Fruit fly (Drosophila melanogaster) whole organism, larva: ENCODE measurements around the gene CG3199.

Source experiments
- noc ChIP-seq: fragments of 200-800 bp; sonication (Bioruptor generic); optimal IDR thresholded peaks from 3 replicates; lab custom pipeline; 2019; ENCODE audit warnings: missing biosample characterization, mild to moderate bottlenecking, missing genetic modification characterization, moderate library complexity

CG3199 gene

DNA sequence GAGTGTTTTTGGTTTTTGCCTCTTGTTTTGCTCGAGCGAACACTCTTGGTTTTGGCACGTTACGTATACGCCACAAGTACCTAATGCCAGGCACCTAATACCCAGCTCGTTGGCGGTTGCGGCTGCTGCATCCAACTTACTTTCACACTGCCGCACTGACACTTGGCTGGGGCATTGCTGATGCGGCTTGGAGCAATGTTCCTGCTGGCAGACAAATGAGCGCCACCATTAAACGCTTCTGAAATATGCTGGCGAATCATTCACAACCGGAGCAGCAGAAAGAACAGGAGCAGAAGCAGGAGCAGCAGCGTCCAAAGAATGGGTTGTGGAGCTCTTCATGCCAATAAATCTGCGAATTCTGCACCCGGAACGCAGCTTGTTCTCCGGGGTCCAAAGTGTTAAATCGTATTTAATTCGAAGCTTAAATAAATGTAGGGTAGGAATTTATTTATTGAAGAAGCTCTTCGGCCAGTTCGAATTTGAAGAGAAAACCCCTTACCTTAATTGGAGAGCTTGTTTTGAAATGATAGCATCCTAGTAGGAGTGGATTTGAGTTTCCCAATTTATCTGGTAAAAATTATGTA is at the start of gene CG3199:
Gene CG3199 (plus strand): TSS at position 534 of the 584 bp plus-strand sequence.
- no peak for TF ChIP-seq noc (tag; lab: Kevin White, UChicago)

DNA sequence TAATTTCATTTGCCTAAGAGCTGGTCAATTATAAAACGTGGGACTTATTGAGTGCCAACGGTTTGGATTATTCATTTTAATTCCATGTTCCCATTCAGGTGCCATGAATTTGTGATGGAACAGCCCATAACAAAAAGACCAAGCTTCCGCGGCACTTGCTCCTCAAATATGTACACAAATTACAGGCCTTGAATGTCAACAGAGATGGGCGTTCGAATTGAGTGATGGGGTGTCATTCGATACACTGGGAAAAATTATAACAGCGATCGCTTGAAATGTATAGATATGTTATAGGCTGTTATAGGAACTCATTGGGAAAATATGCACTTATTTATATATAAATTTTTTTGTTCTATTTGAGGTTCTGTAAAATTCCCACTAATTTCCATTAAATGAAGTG is 46.4 kb upstream of the CG3199 start:
- TF ChIP-seq noc (tag; lab: Kevin White, UChicago), result no peak

DNA sequence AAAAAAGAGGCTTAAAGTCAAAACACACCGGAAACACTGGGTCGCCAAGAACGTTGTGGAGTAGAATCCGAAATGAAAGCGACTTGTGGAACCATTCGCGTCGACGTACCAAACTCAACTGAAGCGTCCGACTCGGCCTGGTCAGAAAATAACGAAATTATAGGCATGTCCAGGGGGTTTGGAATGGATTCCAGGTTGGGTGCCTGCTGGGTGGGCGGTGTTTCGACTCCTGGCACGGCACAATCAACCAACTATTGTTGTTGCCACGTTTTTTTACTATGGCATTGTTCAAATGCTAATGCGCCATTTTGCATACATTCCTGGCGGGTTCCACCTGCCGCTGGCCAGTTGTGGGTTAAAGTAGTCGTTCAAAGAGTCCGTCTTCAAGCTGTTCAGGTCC is 44.2 kb upstream of the CG3199 start, which contains the start of gene Kif19A:
Gene Kif19A (minus strand): TSS at position 101 of the 400 bp plus-strand sequence.
- TF ChIP-seq noc (tag; lab: Kevin White, UChicago), result no peak

DNA sequence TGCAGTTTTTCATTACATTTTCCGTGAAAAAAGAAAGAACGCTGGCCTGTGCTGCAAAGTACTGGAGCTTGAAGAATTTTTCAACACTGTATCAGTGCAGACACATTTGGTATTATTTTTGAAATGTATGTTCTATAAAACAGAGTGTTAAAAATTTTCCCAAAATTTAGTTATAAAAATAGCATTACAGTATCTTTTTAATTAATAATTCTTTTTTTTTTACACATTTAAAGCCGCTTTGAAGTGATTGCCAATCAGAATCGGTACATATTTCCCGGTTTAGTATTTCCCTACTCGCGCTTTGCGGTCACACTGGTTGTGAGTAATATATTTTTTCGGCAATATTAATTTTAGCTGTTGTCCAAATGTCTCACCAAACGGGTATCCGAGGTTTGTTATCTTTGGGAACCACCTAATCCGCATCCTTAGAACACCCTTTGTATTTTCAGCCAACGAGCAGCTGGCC is 40.1 kb upstream of the CG3199 start, which contains the start of the genes Abi and twf:
Gene Abi (minus strand): TSS at position 74 of the 466 bp plus-strand sequence.
Gene twf (plus strand): TSS at position 308 of the 466 bp plus-strand sequence.
- no peak for TF ChIP-seq noc (tag; lab: Kevin White, UChicago)

DNA sequence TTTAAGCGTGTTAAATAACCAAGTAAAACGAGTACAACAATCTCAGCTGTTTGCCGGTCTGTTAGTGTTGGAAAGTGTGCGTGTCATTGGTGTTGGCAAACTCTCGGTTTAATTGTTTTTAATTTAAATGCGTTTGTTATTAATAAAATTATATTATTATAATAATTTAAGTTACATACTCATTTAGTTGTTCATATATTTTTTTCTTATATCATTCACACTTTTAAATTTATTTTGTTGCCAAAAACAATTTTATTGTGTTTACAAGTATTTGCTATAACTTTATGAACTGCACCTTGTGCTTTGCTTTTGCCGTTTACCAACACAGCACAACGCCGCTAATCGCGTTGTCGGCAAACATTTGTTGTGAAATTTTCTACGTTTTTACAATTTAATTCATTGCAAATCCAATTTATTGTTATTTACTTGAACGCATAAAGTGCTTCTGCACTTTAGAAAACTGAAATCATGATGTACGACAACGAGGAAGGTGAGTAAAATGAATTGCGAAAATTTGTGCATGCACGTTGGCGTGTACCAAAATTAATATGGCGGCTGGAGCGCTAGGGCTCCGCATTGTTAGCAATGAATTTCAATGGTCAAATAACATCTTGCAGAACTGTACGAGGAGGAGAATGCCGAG is 36.9 kb upstream of the CG3199 start, which contains the start of the genes 140up and Polr2B:
Gene 140up (minus strand): TSS at position 70 of the 643 bp plus-strand sequence.
Gene Polr2B (plus strand): TSS at position 313 of the 643 bp plus-strand sequence.
- TF ChIP-seq noc (tag; lab: Kevin White, UChicago), result peak; percentile 93

DNA sequence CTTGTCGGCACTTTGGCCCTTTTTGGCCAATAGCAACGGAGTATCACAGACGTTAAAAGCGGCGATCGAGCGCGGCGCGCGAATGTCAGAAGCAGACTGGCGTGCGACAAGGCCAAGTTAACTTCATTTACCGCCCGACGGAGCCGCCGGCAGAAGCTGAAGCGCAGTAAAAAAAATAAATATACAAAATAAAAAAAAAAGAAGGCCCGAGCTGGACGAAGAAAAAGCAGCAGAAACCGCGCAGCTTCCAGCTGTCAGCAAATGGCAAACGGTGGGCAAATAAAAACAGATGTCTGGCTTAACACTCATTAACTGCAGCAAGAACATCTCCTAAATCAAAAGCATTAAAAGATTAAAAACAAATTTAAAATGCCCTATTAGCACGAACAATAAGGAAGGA is 30.5 kb upstream of the CG3199 start, which contains the start of gene CG14356:
Gene CG14356 (minus strand): TSS at position 101 of the 400 bp plus-strand sequence.
- no peak for TF ChIP-seq noc (tag; lab: Kevin White, UChicago)

DNA sequence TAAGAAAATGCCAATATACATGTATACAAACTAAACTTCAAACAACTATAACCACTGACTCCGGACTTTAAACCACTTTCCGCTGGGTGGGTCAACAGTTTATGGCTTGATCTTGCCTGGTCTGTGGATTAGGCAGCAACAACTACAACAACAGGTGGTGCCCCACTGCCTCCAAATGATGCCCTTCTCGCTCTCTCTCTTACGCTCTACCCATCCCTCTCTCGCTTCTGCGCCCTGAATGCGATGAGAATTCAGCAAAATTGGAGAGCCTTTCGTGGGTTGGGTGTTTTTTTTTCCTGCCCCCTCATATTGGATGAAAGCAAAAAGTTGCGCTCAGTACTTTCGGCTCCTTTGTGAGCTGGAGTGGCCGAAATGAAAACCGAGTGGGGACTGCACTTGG is 21.6 kb upstream of the CG3199 start:
- TF ChIP-seq noc (tag; lab: Kevin White, UChicago), result no peak

DNA sequence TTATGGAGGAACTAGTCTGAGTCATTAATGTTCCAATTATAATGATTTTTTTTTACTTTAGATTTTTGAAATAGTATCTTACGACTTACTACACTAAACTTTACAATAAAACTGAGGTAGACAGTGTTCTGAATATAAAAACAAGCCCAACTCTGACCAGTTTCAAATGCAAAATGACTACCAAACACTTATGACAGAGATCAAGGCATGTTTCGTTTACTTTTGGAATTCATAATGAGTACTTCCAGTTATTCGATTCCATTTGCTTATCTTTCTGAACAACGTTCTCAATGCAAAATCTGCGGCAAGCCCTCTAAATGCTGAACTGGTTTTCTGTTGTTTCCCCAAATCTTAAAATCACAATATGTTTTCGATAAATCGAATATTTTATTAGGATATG is 10.7 kb upstream of the CG3199 start, which contains the start of gene CG14355:
Gene CG14355 (minus strand): TSS at position 101 of the 400 bp plus-strand sequence.
- TF ChIP-seq noc (tag; lab: Kevin White, UChicago), result no peak

DNA sequence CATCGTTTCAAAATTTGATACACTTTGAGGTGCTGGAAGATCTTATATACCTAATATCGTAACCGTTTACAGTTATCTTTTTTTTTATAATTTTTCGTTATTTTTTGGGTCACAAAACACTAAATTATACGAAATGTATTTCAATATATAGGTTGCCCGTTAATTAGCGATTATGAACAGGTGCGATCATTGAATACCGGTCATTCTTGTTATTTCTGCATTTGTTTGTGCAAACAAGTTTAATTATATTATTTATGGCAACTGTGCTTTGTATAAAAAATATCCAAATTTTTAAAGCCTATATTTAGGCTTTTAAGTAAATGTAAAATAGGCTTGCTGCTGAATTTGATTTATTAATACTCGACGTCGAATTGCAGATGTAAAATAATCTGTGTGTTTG is 10.0 kb upstream of the CG3199 start, which contains the start of gene CG42500:
Gene CG42500 (minus strand): TSS at position 101 of the 400 bp plus-strand sequence.
- no peak for TF ChIP-seq noc (tag; lab: Kevin White, UChicago)

DNA sequence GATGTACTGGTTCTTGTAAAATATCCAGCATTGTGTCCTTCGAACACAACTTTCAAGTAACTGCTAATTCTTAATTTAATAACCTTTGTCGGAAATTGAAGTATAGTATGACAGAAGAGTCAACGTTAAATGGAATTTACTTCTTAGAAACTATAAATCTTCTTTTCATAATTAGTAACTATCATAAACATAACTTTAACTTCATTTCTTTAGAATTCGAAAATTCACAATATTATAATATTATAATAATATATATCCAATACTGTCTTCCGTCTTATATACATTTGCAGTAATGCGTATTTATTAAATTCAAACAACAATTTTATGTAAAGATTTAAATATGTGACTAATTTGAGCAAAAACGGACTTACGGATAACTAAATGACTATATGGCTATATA is 8.8 kb upstream of the CG3199 start, which contains the start of gene Recs1:
Gene Recs1 (minus strand): TSS at position 101 of the 400 bp plus-strand sequence.
- TF ChIP-seq noc (tag; lab: Kevin White, UChicago), result no peak

DNA sequence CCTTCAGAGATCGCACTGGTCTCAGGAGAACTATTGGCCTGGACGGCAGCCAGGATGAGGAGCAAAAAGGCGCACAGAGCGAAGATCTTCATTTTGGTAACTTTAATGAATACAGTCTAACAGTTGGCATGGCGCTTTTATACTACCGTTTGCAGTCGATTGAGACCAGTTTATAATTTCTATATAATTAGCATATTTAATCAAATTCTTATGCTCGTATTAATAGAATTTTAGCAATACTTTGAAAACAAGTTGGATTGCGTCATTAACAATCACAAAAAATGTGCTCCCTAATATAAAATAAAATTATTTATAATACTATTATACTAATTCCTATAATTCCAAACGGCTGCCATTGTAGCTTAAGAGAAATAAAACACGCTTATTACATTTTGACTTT is 8.2 kb upstream of the CG3199 start, which contains the start of gene CG44215:
Gene CG44215 (minus strand): TSS at position 101 of the 400 bp plus-strand sequence.
- TF ChIP-seq noc (tag; lab: Kevin White, UChicago), result no peak

DNA sequence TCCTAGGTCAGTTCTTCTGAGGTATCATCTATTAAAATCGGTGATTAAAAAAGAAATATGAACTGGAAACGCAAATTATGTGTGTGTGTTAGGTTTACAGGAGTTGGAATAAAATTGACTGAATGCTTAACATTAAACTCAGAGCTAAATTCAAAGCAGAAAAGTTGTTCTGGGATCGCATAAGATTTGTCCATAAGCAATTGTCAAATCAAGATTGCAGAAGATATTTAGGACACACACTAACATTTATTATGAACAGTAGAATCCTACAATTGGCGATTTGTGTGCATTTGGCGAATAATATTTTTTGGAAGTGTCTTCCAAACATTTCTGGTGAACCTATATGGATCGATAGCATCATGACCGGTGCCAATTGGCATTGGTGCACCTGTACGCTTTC is 5.2 kb upstream of the CG3199 start, which contains the start of gene CG31533:
Gene CG31533 (minus strand): TSS at position 101 of the 400 bp plus-strand sequence.
- no peak for TF ChIP-seq noc (tag; lab: Kevin White, UChicago)

DNA sequence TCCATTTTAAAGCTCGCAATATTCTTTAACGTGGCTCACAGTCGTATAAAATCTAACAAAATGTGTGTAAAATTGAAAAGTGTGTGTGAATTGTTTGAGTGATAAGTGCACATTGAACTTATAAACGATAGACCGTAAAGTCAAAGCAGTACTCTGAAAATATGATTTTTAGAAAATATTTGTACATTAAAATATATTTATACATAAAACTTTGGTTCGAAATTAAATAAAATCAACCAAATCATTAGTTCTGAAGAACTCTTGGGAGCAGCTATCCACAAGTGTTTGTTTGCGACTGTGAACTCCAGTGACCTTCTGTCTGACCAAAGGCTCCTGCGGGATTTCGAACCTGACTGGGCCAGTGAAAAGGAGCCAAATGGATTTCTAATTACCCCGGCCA is 2.3 kb upstream of the CG3199 start, which contains the start of gene CG31327:
Gene CG31327 (minus strand): TSS at position 101 of the 400 bp plus-strand sequence.
- no peak for TF ChIP-seq noc (tag; lab: Kevin White, UChicago)
